Fruit fly (Drosophila melanogaster) whole organism, wandering third instar larva: Measurements from ENCODE around the gene GABA-B-R1.

Experiments
- Abd-B ChIP-seq: fragments of >200 bp; optimal IDR thresholded peaks from 2 replicates; lab custom pipeline; 2017; ENCODE audit warnings: missing biosample characterization, missing genetic modification characterization
- Dfd ChIP-seq: fragments of >200 bp; optimal IDR thresholded peaks from 2 replicates; lab custom pipeline; 2017; ENCODE audit warnings: missing biosample characterization, missing genetic modification characterization
- GATAd ChIP-seq: sonication (Bioruptor generic); optimal IDR thresholded peaks from 2 replicates; lab custom pipeline; 2016; ENCODE audit warnings: missing biosample characterization, missing genetic modification characterization
- HLH106 ChIP-seq: fragments of 200-800 bp; optimal IDR thresholded peaks from 3 replicates; lab custom pipeline; 2019; ENCODE audit warnings: missing biosample characterization, mild to moderate bottlenecking, missing genetic modification characterization, moderate library complexity
- Hnf4 ChIP-seq: fragments of 200-800 bp; sonication (Bioruptor generic); optimal IDR thresholded peaks from 2 replicates; lab custom pipeline; 2016; ENCODE audit warnings: missing biosample characterization, mild to moderate bottlenecking, missing genetic modification characterization
- Hr78 ChIP-seq: fragments of >200 bp; optimal IDR thresholded peaks from 2 replicates; lab custom pipeline; 2017; ENCODE audit warnings: missing biosample characterization, missing genetic modification characterization
- Hr83 ChIP-seq: fragments of 200-300 bp; sonication (Bioruptor generic); optimal IDR thresholded peaks from 2 replicates; lab custom pipeline; 2016; ENCODE audit warnings: missing biosample characterization, mild to moderate bottlenecking, missing genetic modification characterization, moderate library complexity; ENCODE audit not compliant: poor library complexity, severe bottlenecking
- Jra ChIP-seq: sonication (Bioruptor generic); optimal IDR thresholded peaks from 2 replicates; lab custom pipeline; 2016; ENCODE audit warnings: missing biosample characterization, missing genetic modification characterization
- Mio ChIP-seq: sonication (Bioruptor generic); optimal IDR thresholded peaks from 2 replicates; lab custom pipeline; 2016; ENCODE audit warnings: missing biosample characterization, missing genetic modification characterization
- N ChIP-seq: fragments of >200 bp; optimal IDR thresholded peaks from 2 replicates; lab custom pipeline; 2018; ENCODE audit warnings: missing biosample characterization, missing external identifiers, missing genetic modification characterization
- Rel ChIP-seq, 2 experiments: fragments of 200-800 bp; sonication (Bioruptor generic) in 1 of 2; optimal IDR thresholded peaks; 2 replicates in 1 of 2; 3 replicates in 1 of 2; lab custom pipeline; 2016 to 2019; ENCODE audit warnings: mild to moderate bottlenecking in 2 of 2, missing biosample characterization in 2 of 2, missing genetic modification characterization in 2 of 2, moderate library complexity in 1 of 2
- Sp1 ChIP-seq: fragments of 200-800 bp; sonication (Bioruptor generic); optimal IDR thresholded peaks from 3 replicates; lab custom pipeline; 2019; ENCODE audit warnings: missing biosample characterization, mild to moderate bottlenecking, missing genetic modification characterization, moderate library complexity
- Vsx2 ChIP-seq: fragments of 200-300, 225-300 bp; sonication (Bioruptor generic); optimal IDR thresholded peaks from 2 replicates; lab custom pipeline; 2018; ENCODE audit warnings: missing biosample characterization, missing genetic modification characterization; ENCODE audit not compliant: partially characterized antibody
- brk ChIP-seq: fragments of 200-800 bp; sonication (Bioruptor generic); optimal IDR thresholded peaks from 2 replicates; lab custom pipeline; 2016; ENCODE audit warnings: missing biosample characterization, mild to moderate bottlenecking, missing genetic modification characterization
- dl ChIP-seq, 2 experiments: fragments of 175-275, 200-275 bp in 1 of 2; fragments of 200-275 bp in 1 of 2; sonication (Bioruptor generic); optimal IDR thresholded peaks; lab custom pipeline; 2018; ENCODE audit warnings: mild to moderate bottlenecking in 2 of 2, missing biosample characterization in 2 of 2, missing genetic modification characterization in 2 of 2, moderate library complexity in 2 of 2; ENCODE audit not compliant: partially characterized antibody in 2 of 2, insufficient read depth in 1 of 2
- dmrt93B ChIP-seq: fragments of 200-800 bp; sonication (Bioruptor generic); optimal IDR thresholded peaks from 2 replicates; lab custom pipeline; 2018; ENCODE audit warnings: missing biosample characterization, mild to moderate bottlenecking, missing genetic modification characterization
- dsf ChIP-seq: sonication (Bioruptor generic); optimal IDR thresholded peaks from 2 replicates; lab custom pipeline; 2016; ENCODE audit warnings: missing biosample characterization, missing genetic modification characterization, borderline replicate concordance
- foxo ChIP-seq, 2 experiments: fragments of 200-800 bp; sonication (Bioruptor generic); optimal IDR thresholded peaks; 2 replicates in 1 of 2; 3 replicates in 1 of 2; lab custom pipeline; 2016 to 2017; ENCODE audit warnings: missing biosample characterization in 2 of 2, missing genetic modification characterization in 2 of 2
- fru ChIP-seq: fragments of 200-800 bp; sonication (Bioruptor generic); optimal IDR thresholded peaks from 3 replicates; lab custom pipeline; 2016; ENCODE audit warnings: missing biosample characterization, mild to moderate bottlenecking, missing genetic modification characterization
- h ChIP-seq: fragments of 200-800 bp; sonication (Bioruptor generic); optimal IDR thresholded peaks from 3 replicates; lab custom pipeline; 2016; ENCODE audit warnings: missing biosample characterization, mild to moderate bottlenecking, missing genetic modification characterization
- jim ChIP-seq: fragments of 175-275, 200-325 bp; sonication (Bioruptor generic); optimal IDR thresholded peaks from 2 replicates; lab custom pipeline; 2016; ENCODE audit warnings: missing biosample characterization, mild to moderate bottlenecking, missing genetic modification characterization
- lola ChIP-seq: fragments of >200 bp; optimal IDR thresholded peaks from 2 replicates; lab custom pipeline; 2017; ENCODE audit warnings: missing biosample characterization, missing genetic modification characterization
- pan ChIP-seq: fragments of >200 bp; optimal IDR thresholded peaks from 2 replicates; lab custom pipeline; 2017
- psq ChIP-seq: fragments of 200-800 bp; sonication (Bioruptor generic); optimal IDR thresholded peaks from 3 replicates; lab custom pipeline; 2017; ENCODE audit warnings: missing biosample characterization, mild to moderate bottlenecking, missing genetic modification characterization, moderate library complexity
- rgr ChIP-seq: fragments of 200-800 bp; sonication (Bioruptor generic); optimal IDR thresholded peaks from 3 replicates; lab custom pipeline; 2016; ENCODE audit warnings: missing biosample characterization, mild to moderate bottlenecking, missing genetic modification characterization
- sage ChIP-seq: fragments of 200-800 bp; sonication (Bioruptor generic); optimal IDR thresholded peaks from 2 replicates; lab custom pipeline; 2016; ENCODE audit warnings: missing biosample characterization, mild to moderate bottlenecking, missing genetic modification characterization
- sv ChIP-seq: fragments of 200-800 bp; sonication (Bioruptor generic); optimal IDR thresholded peaks from 3 replicates; lab custom pipeline; 2016; ENCODE audit warnings: missing biosample characterization, missing genetic modification characterization
- tai ChIP-seq: sonication (Bioruptor generic); optimal IDR thresholded peaks from 2 replicates; lab custom pipeline; 2016; ENCODE audit warnings: missing biosample characterization, missing genetic modification characterization
- usp ChIP-seq: fragments of >200 bp; optimal IDR thresholded peaks from 2 replicates; lab custom pipeline; 2017; ENCODE audit warnings: missing biosample characterization, missing genetic modification characterization
- woc ChIP-seq: sonication (Bioruptor generic); optimal IDR thresholded peaks from 2 replicates; lab custom pipeline; 2016; ENCODE audit warnings: missing biosample characterization, mild to moderate bottlenecking, missing genetic modification characterization

Gene GABA-B-R1

DNA sequence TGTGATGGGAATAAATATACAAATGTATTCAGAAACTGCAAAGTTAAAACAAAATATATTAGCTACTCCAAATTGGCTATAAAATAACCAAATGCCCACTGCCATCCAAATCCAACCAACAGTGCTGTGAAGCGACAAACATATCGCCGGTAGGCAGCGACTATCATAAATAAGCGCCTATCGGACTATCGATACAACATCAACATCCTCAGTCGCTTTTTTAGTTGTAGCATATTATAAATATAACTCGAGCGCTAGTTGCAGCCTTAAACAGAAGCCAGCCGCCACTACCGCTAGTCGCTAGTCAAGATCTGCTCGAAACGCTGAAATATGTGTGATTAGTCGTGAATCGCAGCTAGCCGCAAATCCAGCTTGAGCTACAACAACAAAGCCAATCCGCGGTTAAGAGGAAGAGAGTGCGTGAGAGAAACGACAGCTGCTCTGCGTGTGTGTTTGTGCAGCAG is 23.2 kb downstream of the GABA-B-R1 start (continued):
- TF ChIP-seq lola (no peak), psq (GFP tag; lab: Kevin White, UChicago) (peak; percentile 6), Dfd (GFP tag; lab: Kevin White, UChicago) (no peak)

DNA sequence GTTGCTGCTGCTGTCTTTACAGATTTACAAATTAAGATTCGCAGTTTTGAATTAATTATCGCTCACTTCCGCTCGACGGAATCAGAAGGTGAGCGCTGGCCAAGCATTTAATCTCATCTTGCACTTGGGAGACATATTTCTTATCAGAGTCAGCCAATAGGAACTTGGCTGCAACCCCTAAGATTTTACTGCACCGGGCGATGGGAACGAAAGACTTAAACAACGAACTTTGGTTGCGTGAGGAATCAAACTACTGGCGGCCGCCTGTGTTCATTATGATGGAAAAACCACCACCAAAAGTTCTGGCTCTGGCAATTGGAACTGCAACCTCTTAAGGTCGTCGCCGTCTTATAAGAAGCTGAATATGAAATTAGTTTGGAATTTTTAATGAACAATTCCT is 27.6 kb downstream of the GABA-B-R1 start:
- TF ChIP-seq sv (GFP tag; lab: Kevin White, UChicago) (no peak), dmrt93B (GFP tag; lab: Kevin White, UChicago) (no peak), Vsx2 (GFP tag; lab: Kevin White, UChicago) (no peak), Hr78 (GFP tag; lab: Kevin White, UChicago) (no peak), lola (no peak), Hr83 (GFP tag; lab: Kevin White, UChicago) (no peak), N (GFP tag; lab: Kevin White, UChicago) (no peak), jim (GFP tag; lab: Kevin White, UChicago) (no peak), sage (GFP tag; lab: Kevin White, UChicago) (no peak), psq (GFP tag; lab: Kevin White, UChicago) (no peak), Abd-B (GFP tag; lab: Kevin White, UChicago) (no peak), brk (no peak), Jra (no peak), GATAd (GFP tag; lab: Kevin White, UChicago) (no peak), foxo (GFP tag; optimal IDR thresholded peaks at IDR 0.05; lab: Kevin White, UChicago) (no peak), Rel (GFP tag; optimal IDR thresholded peaks at IDR 0.05; lab: Kevin White, UChicago) (no peak), Rel (tag; optimal IDR thresholded peaks at IDR 0.05; lab: Kevin White, UChicago) (no peak), Hnf4 (no peak), tai (GFP tag; lab: Kevin White, UChicago) (no peak), dl (GFP tag; optimal IDR thresholded peaks at IDR 0.05; lab: Kevin White, UChicago; ENCODE audit: insufficient read depth in 1 of 2, partially characterized antibody in 2 of 2) (no peak), h (GFP tag; lab: Kevin White, UChicago) (no peak)
- TF ChIP-seq, all 38 proteins: peak for 0

dm6 chr2L:15052805-15053388 is 36.8 kb downstream of the GABA-B-R1 start:
- TF ChIP-seq lola (no peak), tai (GFP tag; lab: Kevin White, UChicago) (no peak), foxo (GFP tag; optimal IDR thresholded peaks at IDR 0.05; lab: Kevin White, UChicago) (no peak), dl (GFP tag; optimal IDR thresholded peaks at IDR 0.05; lab: Kevin White, UChicago; ENCODE audit: insufficient read depth in 1 of 2, partially characterized antibody in 2 of 2) (no peak), woc (GFP tag; lab: Kevin White, UChicago) (no peak), fru (GFP tag; lab: Kevin White, UChicago) (no peak), dsf (no peak), pan (lab: Kevin White, UChicago) (no peak), Hnf4 (no peak), Rel (GFP tag; optimal IDR thresholded peaks at IDR 0.05; lab: Kevin White, UChicago) (no peak), Rel (tag; optimal IDR thresholded peaks at IDR 0.05; lab: Kevin White, UChicago) (no peak), Jra (no peak), HLH106 (tag; lab: Kevin White, UChicago) (no peak), jim (GFP tag; lab: Kevin White, UChicago) (no peak), Mio (no peak)

DNA sequence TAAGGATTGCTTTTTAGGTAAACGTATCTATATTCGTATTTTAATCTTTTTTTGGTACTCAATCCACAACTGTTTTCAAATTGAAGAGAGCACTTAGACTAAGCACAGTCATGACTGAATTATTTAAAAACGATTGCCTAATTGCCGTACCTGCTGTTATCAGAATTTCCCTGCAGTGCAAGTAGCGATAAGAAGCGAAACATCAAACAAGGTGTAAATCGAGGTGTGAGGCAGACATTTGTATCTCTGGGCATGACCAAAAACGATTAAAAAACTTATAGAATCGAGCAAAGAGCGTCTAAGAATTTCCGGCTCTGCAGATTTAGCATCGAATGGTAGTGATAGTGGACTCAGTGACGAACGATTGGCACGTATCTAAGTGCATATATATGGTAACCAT is 39.0 kb downstream of the GABA-B-R1 start:
- TF ChIP-seq foxo (GFP tag; optimal IDR thresholded peaks at IDR 0.05; lab: Kevin White, UChicago) (no peak), sv (GFP tag; lab: Kevin White, UChicago) (no peak), rgr (no peak), dsf (no peak), Sp1 (GFP tag; lab: Kevin White, UChicago) (no peak), Jra (no peak), usp (GFP tag; lab: Kevin White, UChicago) (no peak)
